Worm (Caenorhabditis elegans): ENCODE data around the gene F41H10.12.

DNA sequence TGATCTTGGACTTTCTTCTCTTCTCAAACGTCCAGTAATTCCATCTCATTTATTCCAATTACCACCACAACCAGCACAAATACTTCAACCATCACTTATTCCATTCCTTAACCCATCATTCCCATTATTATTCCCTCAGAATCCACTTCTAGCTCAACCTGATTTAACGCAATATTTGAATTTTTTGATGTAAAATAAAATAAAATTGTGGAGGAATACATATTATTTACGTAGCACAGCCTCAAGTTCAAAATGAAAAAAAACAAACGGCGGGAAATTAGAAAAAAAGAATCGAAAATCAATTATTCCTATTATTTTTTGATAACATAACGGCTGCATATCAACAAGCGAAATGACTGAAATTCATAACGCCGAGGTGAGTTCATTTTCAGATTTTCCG is 20.2 kb downstream of the F41H10.12 start, which contains the start of gene ZK616.61:
- TF ChIP-seq him-1 (tag; optimal IDR thresholded peaks at IDR 0.05), result no peak
- no peak for TF ChIP-seq dao-5 (tag; optimal IDR thresholded peaks at IDR 0.05)
- no peak for TF ChIP-seq W03F9.2 (tag; optimal IDR thresholded peaks at IDR 0.05)

Measured in whole organism, L4/young adult.